Fruit fly (Drosophila melanogaster) whole organism, embryonic: ENCODE measurements around the gene Dfd.

ENCODE experiments used
- Abd-B ChIP-seq: fragments of 200-800 bp; sonication (Bioruptor generic); optimal IDR thresholded peaks from 2 replicates; lab custom pipeline; 2018; ENCODE audit warnings: missing biosample characterization, mild to moderate bottlenecking, missing genetic modification characterization, moderate library complexity
- CG10321 ChIP-seq: fragments of 200-800 bp; sonication (Bioruptor generic); IDR thresholded peaks from 2 replicates; pipeline ENCODE4 v1.3.6; 2022; ENCODE audit warnings: missing biosample characterization, missing genetic modification characterization
- CG11504 ChIP-seq: fragments of 200-800 bp; sonication (Bioruptor generic); optimal IDR thresholded peaks from 3 replicates; lab custom pipeline; 2019; ENCODE audit warnings: missing biosample characterization, mild to moderate bottlenecking, missing genetic modification characterization, moderate library complexity
- CG11560 ChIP-seq: fragments of 200-800 bp; sonication (Bioruptor generic); IDR thresholded peaks from 3 replicates; pipeline ENCODE4 v1.3.6; 2022; ENCODE audit warnings: missing biosample characterization, missing genetic modification characterization
- CG12942 ChIP-seq: fragments of 200-800 bp; sonication (Bioruptor generic); optimal IDR thresholded peaks from 3 replicates; lab custom pipeline; 2016; ENCODE audit warnings: missing biosample characterization, missing genetic modification characterization
- CG13287 ChIP-seq: fragments of 200-800 bp; sonication (Bioruptor generic); IDR thresholded peaks from 2 replicates; pipeline ENCODE4 v1.3.6; 2022; ENCODE audit warnings: missing biosample characterization, missing genetic modification characterization; ENCODE audit not compliant: partially characterized antibody
- CG15696 ChIP-seq: fragments of 200-800 bp; sonication (Bioruptor generic); optimal IDR thresholded peaks from 2 replicates; lab custom pipeline; 2019; ENCODE audit warnings: missing biosample characterization, mild to moderate bottlenecking, missing genetic modification characterization, moderate library complexity
- CG16863 ChIP-seq: fragments of 200-800 bp; sonication (Bioruptor generic); optimal IDR thresholded peaks from 3 replicates; lab custom pipeline; 2016; ENCODE audit warnings: missing biosample characterization, missing genetic modification characterization
- CG32767 ChIP-seq: fragments of 200-800 bp; sonication (Bioruptor generic); IDR thresholded peaks from 2 replicates; pipeline ENCODE4 v1.3.6; 2022; ENCODE audit warnings: missing biosample characterization, missing genetic modification characterization
- CG4707 ChIP-seq: fragments of 200-800 bp; sonication (Bioruptor generic); optimal IDR thresholded peaks from 2 replicates; lab custom pipeline; 2018; ENCODE audit warnings: missing biosample characterization, mild to moderate bottlenecking, missing genetic modification characterization, moderate library complexity
- CG6272 ChIP-seq: fragments of 200-800 bp; sonication (Bioruptor generic); IDR thresholded peaks from 2 replicates; pipeline ENCODE4 v1.3.6; 2022; ENCODE audit warnings: missing biosample characterization, missing genetic modification characterization
- CG7839 ChIP-seq: fragments of 200-800 bp; sonication (Bioruptor generic); optimal IDR thresholded peaks from 3 replicates; lab custom pipeline; 2018; ENCODE audit warnings: missing biosample characterization, mild to moderate bottlenecking, missing genetic modification characterization, moderate library complexity
- CG8765 ChIP-seq: fragments of 200-800 bp; sonication (Bioruptor generic); IDR thresholded peaks from 2 replicates; pipeline ENCODE4 v1.3.6; 2022; ENCODE audit warnings: missing biosample characterization, missing genetic modification characterization
- HLHmδ ChIP-seq: fragments of 200-800 bp; sonication (Bioruptor generic); optimal IDR thresholded peaks from 2 replicates; lab custom pipeline; 2018; ENCODE audit warnings: missing biosample characterization, mild to moderate bottlenecking, missing genetic modification characterization, moderate library complexity
- Hr51 ChIP-seq, 2 experiments: fragments of 200-800 bp; sonication (Bioruptor generic); optimal IDR thresholded peaks; 2 replicates in 1 of 2; 3 replicates in 1 of 2; lab custom pipeline; 2016 to 2018; ENCODE audit warnings: missing biosample characterization in 2 of 2, missing genetic modification characterization in 2 of 2, mild to moderate bottlenecking in 1 of 2, moderate library complexity in 1 of 2
- Max ChIP-seq: fragments of 200-800 bp; sonication (Bioruptor generic); optimal IDR thresholded peaks from 2 replicates; lab custom pipeline; 2016; ENCODE audit warnings: missing biosample characterization, mild to moderate bottlenecking, missing genetic modification characterization
- Nf-YA ChIP-seq: fragments of 200-800 bp; sonication (Bioruptor generic); IDR thresholded peaks from 2 replicates; pipeline ENCODE4 v1.3.6; 2022; ENCODE audit warnings: missing biosample characterization, missing genetic modification characterization
- Nf-YB ChIP-seq: fragments of 200-800 bp; sonication (Bioruptor generic); optimal IDR thresholded peaks from 3 replicates; lab custom pipeline; 2019; ENCODE audit warnings: missing biosample characterization, mild to moderate bottlenecking, missing genetic modification characterization, moderate library complexity
- ac ChIP-seq: fragments of 200-800 bp; sonication (Bioruptor generic); optimal IDR thresholded peaks from 3 replicates; lab custom pipeline; 2017; ENCODE audit warnings: missing biosample characterization, mild to moderate bottlenecking, missing genetic modification characterization
- ci ChIP-seq: fragments of 200-800 bp; sonication (Bioruptor generic); IDR thresholded peaks from 3 replicates; pipeline ENCODE4 v1.3.6; 2022; ENCODE audit warnings: missing biosample characterization, missing genetic modification characterization
- crol ChIP-seq: fragments of 200-800 bp; sonication (Bioruptor generic); IDR thresholded peaks from 2 replicates; pipeline ENCODE4 v1.3.6; 2022; ENCODE audit warnings: missing biosample characterization, missing genetic modification characterization
- ftz-f1 ChIP-seq: fragments of 200-800 bp; sonication (Bioruptor generic); optimal IDR thresholded peaks from 2 replicates; lab custom pipeline; 2016; ENCODE audit warnings: missing biosample characterization, missing genetic modification characterization
- gt ChIP-seq: fragments of 200-800 bp; sonication (Bioruptor generic); IDR thresholded peaks from 2 replicates; pipeline ENCODE4 v1.3.6; 2022; ENCODE audit warnings: missing biosample characterization, missing genetic modification characterization
- insv ChIP-seq, 2 experiments: fragments of 200-800 bp; sonication (Bioruptor generic); optimal IDR thresholded peaks; 3 replicates each; lab custom pipeline; 2016 to 2018; ENCODE audit warnings: missing biosample characterization in 2 of 2, missing genetic modification characterization in 2 of 2
- kah ChIP-seq: fragments of 200-800 bp; sonication (Bioruptor generic); optimal IDR thresholded peaks from 2 replicates; lab custom pipeline; 2018; ENCODE audit warnings: missing biosample characterization, mild to moderate bottlenecking, missing genetic modification characterization
- lola ChIP-seq, 3 experiments: fragments of >200 bp in 2 of 3; fragments of 200-800 bp in 1 of 3; sonication (Bioruptor generic) in 1 of 3; optimal IDR thresholded peaks; 2 replicates each; lab custom pipeline; 2017 to 2019; ENCODE audit warnings: missing biosample characterization in 3 of 3, missing genetic modification characterization in 3 of 3, mild to moderate bottlenecking in 1 of 3, moderate library complexity in 1 of 3
- nom ChIP-seq: fragments of 200-800 bp; sonication (Bioruptor generic); optimal IDR thresholded peaks from 2 replicates; lab custom pipeline; 2017; ENCODE audit warnings: missing biosample characterization, missing genetic modification characterization, mild to moderate bottlenecking, moderate library complexity, missing genetic modification reagents
- psq ChIP-seq: fragments of 200-800 bp; sonication (Bioruptor generic); optimal IDR thresholded peaks from 2 replicates; lab custom pipeline; 2017; ENCODE audit warnings: missing biosample characterization, missing genetic modification characterization
- salm ChIP-seq: fragments of 200-800 bp; sonication (Bioruptor generic); optimal IDR thresholded peaks from 2 replicates; lab custom pipeline; 2018; ENCODE audit warnings: missing biosample characterization, mild to moderate bottlenecking, missing genetic modification characterization
- zen2 ChIP-seq: fragments of 200-800 bp; sonication (Bioruptor generic); IDR thresholded peaks from 3 replicates; pipeline ENCODE4 v1.3.6; 2022; ENCODE audit warnings: missing biosample characterization, missing genetic modification characterization; ENCODE audit not compliant: partially characterized antibody

Dfd gene

DNA sequence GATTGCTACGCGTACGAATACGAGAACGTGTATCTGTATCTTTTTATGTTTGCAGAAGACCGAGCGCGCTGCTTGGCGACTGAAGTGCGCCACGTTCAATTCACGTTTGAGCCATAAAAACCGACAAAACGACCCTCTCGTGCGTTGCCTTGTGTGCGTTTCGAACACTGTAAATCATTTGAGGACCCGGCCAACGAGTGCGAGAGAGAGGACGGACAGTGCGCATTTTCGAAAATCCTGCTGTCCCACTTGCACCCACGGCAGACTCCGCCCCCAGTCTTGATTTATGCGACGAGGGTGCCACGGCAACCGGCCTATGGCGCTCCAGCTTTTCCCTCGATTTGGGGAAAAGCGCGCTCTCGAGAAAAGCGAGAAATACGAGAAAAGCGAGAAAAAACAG, 58.2 kb downstream of the Dfd start, which contains the start of gene Scr (continued):
- TF ChIP-seq zen2 (GFP tag; lab: Robert Waterston, UW) (no peak), CG7839 (tag; lab: Kevin White, UChicago) (no peak), ac (GFP tag; lab: Kevin White, UChicago) (no peak), CG12942 (no peak), Nf-YB (peak; percentile 97), Nf-YA (GFP tag; lab: Robert Waterston, UW) (peak; percentile 86), psq (GFP tag; lab: Kevin White, UChicago) (no peak), CG11560 (tag; lab: Robert Waterston, UW) (no peak), CG8765 (GFP tag; lab: Robert Waterston, UW) (no peak), CG6272 (GFP tag; lab: Robert Waterston, UW) (no peak), CG15696 (tag; lab: Kevin White, UChicago) (no peak), ci (GFP tag; lab: Robert Waterston, UW) (no peak; the same call in 2 of the 3 replicates), crol (GFP tag; lab: Robert Waterston, UW) (0 out of 2 replicates have a peak, but pooled peaks have one; percentile 17), Abd-B (GFP tag; lab: Kevin White, UChicago) (peak; percentile 28), gt (GFP tag; lab: Robert Waterston, UW) (no peak), CG10321 (peak; percentile 94), kah (no peak), CG13287 (GFP tag; lab: Robert Waterston, UW) (peak; percentile 19; the same call in 1 of the 2 replicates), CG32767 (GFP tag; lab: Robert Waterston, UW) (peak; percentile 29; the same call in 1 of the 2 replicates), lola (GFP tag; optimal IDR thresholded peaks at IDR 0.05; lab: Kevin White, UChicago) (no peak), Hr51 (GFP tag; optimal IDR thresholded peaks at IDR 0.05; lab: Kevin White, UChicago) (no peak), insv (GFP tag; optimal IDR thresholded peaks at IDR 0.05; lab: Kevin White, UChicago) (no peak), CG11504 (tag; lab: Kevin White, UChicago) (no peak), Max (GFP tag; lab: Kevin White, UChicago) (no peak), CG16863 (GFP tag; lab: Kevin White, UChicago) (no peak), nom (GFP tag; lab: Kevin White, UChicago) (no peak), ftz-f1 (GFP tag; lab: Kevin White, UChicago) (no peak), HLHmδ (peak; percentile 2), CG4707 (GFP tag; lab: Kevin White, UChicago) (no peak), salm (tag; lab: Kevin White, UChicago) (no peak)
